Fruit fly (Drosophila melanogaster): ENCODE measurements around the gene zfh1.

zfh1 gene

dm6 chr3R:30729013-30729412, 36.7 kb upstream of the zfh1 start (continued):
- TF ChIP-seq Gug (GFP tag; IDR thresholded peaks at IDR 0.05) = no peak
- TF ChIP-seq eyg (GFP tag; optimal IDR thresholded peaks at IDR 0.05) = no peak
- TF ChIP-seq HLHmδ (GFP tag; optimal IDR thresholded peaks at IDR 0.05) = no peak
- no peak for TF ChIP-seq CG4820 (GFP tag; optimal IDR thresholded peaks at IDR 0.05)
- TF ChIP-seq Scr (GFP tag; IDR thresholded peaks at IDR 0.05; ENCODE audit: partially characterized antibody) = no peak
- TF ChIP-seq ttk (GFP tag; IDR thresholded peaks at IDR 0.05) = 0 out of 2 replicates have a peak, but pooled peaks have one; percentile 32
- no peak for TF ChIP-seq CG11696 (GFP tag; IDR thresholded peaks at IDR 0.05)
- no peak for TF ChIP-seq Sry-δ (GFP tag; optimal IDR thresholded peaks at IDR 0.05)
- no peak for TF ChIP-seq Dll (GFP tag; IDR thresholded peaks at IDR 0.05; ENCODE audit: partially characterized antibody)
- TF ChIP-seq CG17829 (tag; optimal IDR thresholded peaks at IDR 0.05) = no peak
- no peak for TF ChIP-seq Atf6 (GFP tag; IDR thresholded peaks at IDR 0.05)
- no peak for TF ChIP-seq Dref (GFP tag; IDR thresholded peaks at IDR 0.05)
- TF ChIP-seq CG34224 (GFP tag; IDR thresholded peaks at IDR 0.05; ENCODE audit: partially characterized antibody) = no peak
- no peak for TF ChIP-seq gcm (GFP tag; optimal IDR thresholded peaks at IDR 0.05)
- no peak for TF ChIP-seq abd-A (tag; optimal IDR thresholded peaks at IDR 0.05)
- no peak for TF ChIP-seq CG1233 (GFP tag; optimal IDR thresholded peaks at IDR 0.05)
- TF ChIP-seq CG10267 (tag; optimal IDR thresholded peaks at IDR 0.05) = no peak
- TF ChIP-seq ci (GFP tag; IDR thresholded peaks at IDR 0.05) = peak; percentile 62; the same call in 1 of the 3 replicates
- no peak for TF ChIP-seq CG9609 (GFP tag; optimal IDR thresholded peaks at IDR 0.05)
- TF ChIP-seq sim (GFP tag; IDR thresholded peaks at IDR 0.05) = no peak
- TF ChIP-seq CG6854 (GFP tag; optimal IDR thresholded peaks at IDR 0.05) = no peak
- TF ChIP-seq dan (GFP tag; IDR thresholded peaks at IDR 0.05) = no peak
- TF ChIP-seq CG30403 (GFP tag; optimal IDR thresholded peaks at IDR 0.05) = peak; percentile 32
- TF ChIP-seq CG10543 (GFP tag; optimal IDR thresholded peaks at IDR 0.05) = no peak
- TF ChIP-seq lilli (GFP tag; optimal IDR thresholded peaks at IDR 0.05) = no peak
- TF ChIP-seq CG7556 (GFP tag; optimal IDR thresholded peaks at IDR 0.05) = no peak
- TF ChIP-seq Sox100B (GFP tag; optimal IDR thresholded peaks at IDR 0.05) = no peak
- no peak for TF ChIP-seq kah (GFP tag; optimal IDR thresholded peaks at IDR 0.05)
- TF ChIP-seq unpg (GFP tag; optimal IDR thresholded peaks at IDR 0.05) = peak; percentile 34
- no peak for TF ChIP-seq D19B (GFP tag; optimal IDR thresholded peaks at IDR 0.05)
- TF ChIP-seq CG11504 (tag; optimal IDR thresholded peaks at IDR 0.05) = peak; percentile 26
- no peak for TF ChIP-seq ap (GFP tag; IDR thresholded peaks at IDR 0.05)
- no peak for TF ChIP-seq fd64A (GFP tag; optimal IDR thresholded peaks at IDR 0.05)
- TF ChIP-seq gt (GFP tag; IDR thresholded peaks at IDR 0.05) = no peak
- TF ChIP-seq vvl (GFP tag; IDR thresholded peaks at IDR 0.05) = 0 out of 2 replicates have a peak, but pooled peaks have one; percentile 35
- no peak for TF ChIP-seq shn (GFP tag; optimal IDR thresholded peaks at IDR 0.05)
- TF ChIP-seq pum (GFP tag; optimal IDR thresholded peaks at IDR 0.05) = peak; percentile 13
- TF ChIP-seq tna (GFP tag; IDR thresholded peaks at IDR 0.05; ENCODE audit: partially characterized antibody) = no peak
- no peak for TF ChIP-seq HLH4C (GFP tag; IDR thresholded peaks at IDR 0.05; ENCODE audit: partially characterized antibody)
- no peak for TF ChIP-seq croc (GFP tag; conservative IDR thresholded peaks at IDR 0.05)
- peak; percentile 9 for TF ChIP-seq grau (tag; optimal IDR thresholded peaks at IDR 0.05)
- TF ChIP-seq CG11398 (GFP tag; optimal IDR thresholded peaks at IDR 0.05) = no peak
- no peak for TF ChIP-seq ssp (GFP tag; IDR thresholded peaks at IDR 0.05)
- no peak for TF ChIP-seq nmo (GFP tag; optimal IDR thresholded peaks at IDR 0.05)
- TF ChIP-seq CG7839 (tag; optimal IDR thresholded peaks at IDR 0.05) = peak; percentile 34
- TF ChIP-seq dysf (GFP tag; IDR thresholded peaks at IDR 0.05) = peak; percentile 27; the same call in 2 of the 3 replicates
- peak; percentile 17 for TF ChIP-seq mam (GFP tag; optimal IDR thresholded peaks at IDR 0.05)
- TF ChIP-seq CG7271 (tag; optimal IDR thresholded peaks at IDR 0.05) = no peak
- TF ChIP-seq ATbp (GFP tag; optimal IDR thresholded peaks at IDR 0.05) = no peak
- TF ChIP-seq kni (GFP tag; optimal IDR thresholded peaks at IDR 0.05) = no peak
- TF ChIP-seq CG43689 (GFP tag; IDR thresholded peaks at IDR 0.05) = no peak
